Worm (Caenorhabditis elegans): Measurements from ENCODE around the gene ZK370.4.

ZK370.4 gene

DNA sequence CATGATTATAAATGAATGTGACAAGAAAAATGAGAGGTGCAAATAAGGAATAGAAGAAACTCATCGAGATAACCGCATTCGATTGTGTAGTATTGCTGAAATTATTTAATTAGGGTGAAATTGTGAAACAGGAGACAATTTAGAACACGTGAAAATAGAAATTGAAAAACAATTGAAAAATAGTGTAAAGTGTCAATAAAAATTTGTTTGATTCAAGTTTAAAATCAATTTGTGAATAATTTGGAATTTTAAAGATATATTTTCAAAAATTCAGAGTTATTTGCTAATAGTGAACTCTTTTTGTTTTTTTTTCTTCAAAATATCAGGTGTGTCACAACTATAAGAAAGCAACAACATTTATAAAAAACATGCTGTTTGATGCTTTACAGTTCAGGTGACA is at the start of gene ZK370.4:
Gene ZK370.4, minus strand, starts transcription at position 101 of the 400 bp plus-strand sequence.
- TF ChIP-seq ztf-29 (GFP tag; IDR thresholded peaks at IDR 0.05) (no peak), med-1 (GFP tag; optimal IDR thresholded peaks at IDR 0.05; ENCODE audit: insufficient read depth) (no peak), ref-1 (GFP tag; conservative IDR thresholded peaks at IDR 0.05) (no peak), tab-1 (GFP tag; IDR thresholded peaks at IDR 0.05) (no peak), cog-1 (tag; optimal IDR thresholded peaks at IDR 0.05) (no peak), flt-1 (GFP tag; IDR thresholded peaks at IDR 0.05) (no peak), ztf-23 (GFP tag; IDR thresholded peaks at IDR 0.05) (no peak), klf-2 (GFP tag; conservative IDR thresholded peaks at IDR 0.05) (no peak), T22C8.4 (GFP tag; IDR thresholded peaks at IDR 0.05) (no peak)

ce11 chrIII:8780473-8780872 is 49.3 kb upstream of the ZK370.4 start:
- no peak for TF ChIP-seq klf-2 (GFP tag; conservative IDR thresholded peaks at IDR 0.05)
- TF ChIP-seq flt-1 (GFP tag; IDR thresholded peaks at IDR 0.05) = no peak
- TF ChIP-seq ztf-29 (GFP tag; IDR thresholded peaks at IDR 0.05) = no peak
- no peak for TF ChIP-seq cog-1 (tag; optimal IDR thresholded peaks at IDR 0.05)

DNA sequence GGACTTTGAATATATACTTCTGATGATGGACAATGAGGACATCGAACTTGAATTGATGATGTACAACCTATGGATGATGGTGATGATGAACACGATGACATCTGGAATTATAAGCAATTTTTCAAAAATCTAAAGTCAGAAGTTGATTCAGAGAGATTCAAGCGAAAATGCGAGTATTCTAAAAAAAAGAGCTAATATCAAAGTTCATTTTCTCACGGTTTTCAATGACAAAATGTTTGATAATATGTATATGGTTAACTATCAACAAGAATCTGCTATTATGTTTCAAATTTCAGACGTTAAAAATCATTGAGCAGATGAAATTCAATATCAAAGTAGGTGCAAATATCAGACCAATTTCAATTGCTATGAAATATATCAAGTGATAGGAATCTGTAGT is 48.7 kb upstream of the ZK370.4 start, which contains the start of gene K02D10.4:
Gene K02D10.4, minus strand, starts transcription at position 101 of the 400 bp plus-strand sequence.
- TF ChIP-seq cog-1 (tag; optimal IDR thresholded peaks at IDR 0.05) = no peak
- no peak for TF ChIP-seq med-1 (GFP tag; optimal IDR thresholded peaks at IDR 0.05; ENCODE audit: insufficient read depth)
- TF ChIP-seq ztf-23 (GFP tag; IDR thresholded peaks at IDR 0.05) = no peak
- TF ChIP-seq ztf-29 (GFP tag; IDR thresholded peaks at IDR 0.05) = no peak
- TF ChIP-seq T22C8.4 (GFP tag; IDR thresholded peaks at IDR 0.05) = no peak
- no peak for TF ChIP-seq tab-1 (GFP tag; IDR thresholded peaks at IDR 0.05)
- no peak for TF ChIP-seq klf-2 (GFP tag; conservative IDR thresholded peaks at IDR 0.05)
- TF ChIP-seq flt-1 (GFP tag; IDR thresholded peaks at IDR 0.05) = no peak
- TF ChIP-seq ref-1 (GFP tag; conservative IDR thresholded peaks at IDR 0.05) = no peak

DNA sequence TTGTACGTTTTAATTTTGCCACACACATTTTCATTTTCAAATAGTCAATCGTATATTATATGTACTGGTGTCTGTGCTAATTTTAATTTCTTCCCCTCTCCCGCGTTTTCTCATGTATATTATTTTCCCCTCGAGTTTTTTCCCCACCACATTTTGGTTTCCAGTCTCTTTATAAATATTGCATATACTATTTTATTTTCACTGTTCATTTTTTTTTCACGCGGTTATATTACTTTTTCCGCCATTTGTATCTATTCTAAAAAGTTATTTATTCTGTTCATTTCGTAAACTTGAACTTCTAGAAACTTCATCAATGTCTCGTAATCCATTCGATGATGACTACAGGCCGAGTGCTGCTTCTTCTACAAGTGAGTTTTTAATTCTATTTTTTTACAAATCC is 44.7 kb upstream of the ZK370.4 start, which contains the start of gene snap-29:
Gene snap-29, plus strand, starts transcription at position 301 of the 400 bp plus-strand sequence.
- TF ChIP-seq cog-1 (tag; optimal IDR thresholded peaks at IDR 0.05) = no peak
- no peak for TF ChIP-seq ztf-29 (GFP tag; IDR thresholded peaks at IDR 0.05)
- TF ChIP-seq T22C8.4 (GFP tag; IDR thresholded peaks at IDR 0.05) = no peak
- TF ChIP-seq med-1 (GFP tag; optimal IDR thresholded peaks at IDR 0.05; ENCODE audit: insufficient read depth) = no peak
- TF ChIP-seq ztf-23 (GFP tag; IDR thresholded peaks at IDR 0.05) = no peak
- TF ChIP-seq klf-2 (GFP tag; conservative IDR thresholded peaks at IDR 0.05) = no peak
- no peak for TF ChIP-seq tab-1 (GFP tag; IDR thresholded peaks at IDR 0.05)
- TF ChIP-seq flt-1 (GFP tag; IDR thresholded peaks at IDR 0.05) = no peak
- no peak for TF ChIP-seq ref-1 (GFP tag; conservative IDR thresholded peaks at IDR 0.05)

- TF ChIP-seq klf-2 (GFP tag; conservative IDR thresholded peaks at IDR 0.05) (no peak), T22C8.4 (GFP tag; IDR thresholded peaks at IDR 0.05) (no peak)
Measured at ce11 chrIII:8773375-8773774, 42.2 kb upstream of the ZK370.4 start.

- TF ChIP-seq ztf-29 (GFP tag; IDR thresholded peaks at IDR 0.05) (no peak), flt-1 (GFP tag; IDR thresholded peaks at IDR 0.05) (no peak), ref-1 (GFP tag; conservative IDR thresholded peaks at IDR 0.05) (no peak)
Measured at ce11 chrIII:8772428-8773027, 41.3 kb upstream of the ZK370.4 start.

DNA sequence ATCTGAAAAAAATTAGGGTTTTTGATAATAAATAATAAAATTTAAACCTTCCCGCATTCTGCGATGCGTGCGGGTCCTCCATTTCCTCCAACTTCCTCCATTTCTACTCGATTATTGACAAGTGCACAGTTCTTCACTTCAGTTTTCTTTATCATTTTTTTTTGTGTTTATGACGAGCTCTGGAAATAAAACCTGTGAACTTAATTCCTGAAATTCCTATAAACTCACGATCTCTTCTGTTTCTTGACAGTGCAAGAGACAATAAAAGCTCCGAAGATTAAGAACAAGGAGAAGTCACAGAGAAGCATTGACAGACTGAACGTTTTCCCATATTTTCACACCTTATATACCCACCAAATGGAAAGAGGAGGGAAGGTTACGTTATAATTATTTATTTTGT is 40.6 kb upstream of the ZK370.4 start, which contains the start of gene K02D10.3:
Gene K02D10.3, minus strand, starts transcription at position 101 of the 400 bp plus-strand sequence.
- TF ChIP-seq flt-1 (GFP tag; IDR thresholded peaks at IDR 0.05) (no peak), tab-1 (GFP tag; IDR thresholded peaks at IDR 0.05) (no peak), klf-2 (GFP tag; conservative IDR thresholded peaks at IDR 0.05) (no peak), ref-1 (GFP tag; conservative IDR thresholded peaks at IDR 0.05) (no peak), cog-1 (tag; optimal IDR thresholded peaks at IDR 0.05) (no peak), ztf-23 (GFP tag; IDR thresholded peaks at IDR 0.05) (no peak), ztf-29 (GFP tag; IDR thresholded peaks at IDR 0.05) (no peak), med-1 (GFP tag; optimal IDR thresholded peaks at IDR 0.05; ENCODE audit: insufficient read depth) (no peak), T22C8.4 (GFP tag; IDR thresholded peaks at IDR 0.05) (no peak)

DNA sequence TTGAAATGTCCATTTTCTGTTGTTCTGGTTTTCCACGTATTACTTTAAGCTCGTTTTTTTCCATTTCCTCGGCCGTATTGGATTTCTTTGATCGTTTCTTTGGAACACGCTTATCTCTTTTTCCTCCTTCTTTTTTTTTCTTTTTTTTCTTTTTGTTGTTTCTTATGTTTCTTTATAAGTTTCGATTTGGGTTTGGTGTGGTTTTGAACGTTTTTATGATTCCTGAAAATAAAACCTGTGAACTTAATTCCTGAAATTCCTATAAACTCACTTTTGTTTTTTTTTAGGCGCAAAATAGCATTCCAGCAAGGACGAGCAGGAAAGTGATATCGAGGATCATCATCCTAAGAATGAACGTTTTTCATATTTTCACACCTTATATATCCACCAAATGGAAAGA is 40.0 kb upstream of the ZK370.4 start, which contains the start of gene K02D10.2:
Gene K02D10.2, minus strand, starts transcription at position 101 of the 400 bp plus-strand sequence.
- no peak for TF ChIP-seq cog-1 (tag; optimal IDR thresholded peaks at IDR 0.05)
- TF ChIP-seq flt-1 (GFP tag; IDR thresholded peaks at IDR 0.05) = no peak
- TF ChIP-seq tab-1 (GFP tag; IDR thresholded peaks at IDR 0.05) = no peak
- no peak for TF ChIP-seq ztf-23 (GFP tag; IDR thresholded peaks at IDR 0.05)
- TF ChIP-seq ref-1 (GFP tag; conservative IDR thresholded peaks at IDR 0.05) = no peak
- TF ChIP-seq med-1 (GFP tag; optimal IDR thresholded peaks at IDR 0.05; ENCODE audit: insufficient read depth) = no peak
- no peak for TF ChIP-seq klf-2 (GFP tag; conservative IDR thresholded peaks at IDR 0.05)
- no peak for TF ChIP-seq ztf-29 (GFP tag; IDR thresholded peaks at IDR 0.05)
- no peak for TF ChIP-seq T22C8.4 (GFP tag; IDR thresholded peaks at IDR 0.05)

ce11 chrIII:8770243-8770642 is 39.0 kb upstream of the ZK370.4 start:
- TF ChIP-seq ref-1 (GFP tag; conservative IDR thresholded peaks at IDR 0.05) (no peak), flt-1 (GFP tag; IDR thresholded peaks at IDR 0.05) (no peak), klf-2 (GFP tag; conservative IDR thresholded peaks at IDR 0.05) (no peak), tab-1 (GFP tag; IDR thresholded peaks at IDR 0.05) (no peak), med-1 (GFP tag; optimal IDR thresholded peaks at IDR 0.05; ENCODE audit: insufficient read depth) (no peak), ztf-29 (GFP tag; IDR thresholded peaks at IDR 0.05) (no peak), ztf-23 (GFP tag; IDR thresholded peaks at IDR 0.05) (no peak), cog-1 (tag; optimal IDR thresholded peaks at IDR 0.05) (no peak), T22C8.4 (GFP tag; IDR thresholded peaks at IDR 0.05) (no peak)

- TF ChIP-seq T22C8.4 (GFP tag; IDR thresholded peaks at IDR 0.05) = peak; percentile 50; the same call in 1 of the 2 replicates
- no peak for TF ChIP-seq flt-1 (GFP tag; IDR thresholded peaks at IDR 0.05)
Measured at ce11 chrIII:8769253-8769652, 38.0 kb upstream of the ZK370.4 start, which contains the start of gene K02D10.1. TSS of gene K02D10.1 (plus strand) at chrIII:8769536.
